Worm (Caenorhabditis elegans) whole organism, early embryonic: ENCODE measurements around the gene xpo-1.

ENCODE experiments used
- B0310.2 ChIP-seq: sonication (generic microtip); optimal IDR thresholded peaks from 2 replicates; lab custom pipeline; 2016; ENCODE audit warnings: mild to moderate bottlenecking, missing genetic modification characterization, missing compliant biosample characterization
- ama-1 ChIP-seq: fragments of 150-350 bp; optimal IDR thresholded peaks from 2 replicates; lab custom pipeline; 2014
- ets-7 ChIP-seq: sonication (generic microtip); optimal IDR thresholded peaks from 2 replicates; lab custom pipeline; 2016; ENCODE audit warnings: missing genotype, missing genetic modification characterization, missing compliant biosample characterization
- pes-1 ChIP-seq: fragments of 200-800 bp; sonication (Bioruptor generic); IDR thresholded peaks from 2 replicates; pipeline ENCODE4 v1.3.6; 2022; ENCODE audit warnings: missing genetic modification reagents, missing genetic modification characterization, missing compliant biosample characterization

- TF ChIP-seq pes-1: no peak
- no peak for TF ChIP-seq ets-7
- TF ChIP-seq ama-1 (lab: Kevin White, UChicago): no peak
- no peak for TF ChIP-seq B0310.2 (tag; lab: Kevin White, UChicago)
Observed at ce11 chrV:7836911-7837310, 32.0 kb downstream of the xpo-1 start, which contains the start of gene txt-5.
